Worm (Caenorhabditis elegans) whole organism, L3 larva: ENCODE measurements around the gene C26D10.4.

Experiments used
- ZK546.5 ChIP-seq: sonication (generic microtip); optimal IDR thresholded peaks from 2 replicates; lab custom pipeline; 2017; ENCODE audit warnings: missing biosample characterization, missing genetic modification characterization
- aly-2 ChIP-seq: fragments of 150-350 bp; optimal IDR thresholded peaks from 2 replicates; lab custom pipeline; 2014; ENCODE audit warnings: missing biosample characterization, missing genetic modification characterization
- ama-1 ChIP-seq: fragments of 150-350 bp; optimal IDR thresholded peaks from 2 replicates; lab custom pipeline; 2018
- ceh-16 ChIP-seq: sonication (generic microtip); optimal IDR thresholded peaks from 2 replicates; lab custom pipeline; 2017; ENCODE audit warnings: missing biosample characterization, missing genetic modification characterization
- ceh-28 ChIP-seq: fragments of 150-350 bp; optimal IDR thresholded peaks from 2 replicates; lab custom pipeline; 2014; ENCODE audit warnings: missing biosample characterization, missing genetic modification reagents, missing genetic modification characterization
- ceh-9 ChIP-seq: sonication (generic microtip); optimal IDR thresholded peaks from 2 replicates; lab custom pipeline; 2018; ENCODE audit warnings: missing biosample characterization, missing genetic modification characterization
- egl-27 ChIP-seq: sonication (generic microtip); optimal IDR thresholded peaks from 4 replicates; lab custom pipeline; 2017; ENCODE audit warnings: missing biosample characterization, missing genetic modification reagents, missing genetic modification characterization
- egl-5 ChIP-seq: fragments of 150-350 bp; optimal IDR thresholded peaks from 2 replicates; lab custom pipeline; 2017; ENCODE audit warnings: missing biosample characterization, missing genetic modification reagents, missing genetic modification characterization, inconsistent platforms
- elt-1 ChIP-seq: fragments of 150-350 bp; optimal IDR thresholded peaks from 2 replicates; lab custom pipeline; 2014; ENCODE audit warnings: missing biosample characterization, missing genetic modification characterization
- elt-2 ChIP-seq: sonication (generic microtip); optimal IDR thresholded peaks from 2 replicates; lab custom pipeline; 2016; ENCODE audit warnings: missing genetic modification reagents, mild to moderate bottlenecking, missing genetic modification characterization, missing compliant biosample characterization
- elt-3 ChIP-seq, 3 experiments: fragments of 150-350 bp in 1 of 3; sonication (generic microtip) in 2 of 3; optimal IDR thresholded peaks; 2 replicates in 2 of 3; 4 replicates in 1 of 3; lab custom pipeline; 2014 to 2017; ENCODE audit warnings: missing biosample characterization in 3 of 3, missing genetic modification characterization in 3 of 3
- eor-1 ChIP-seq, 2 experiments: fragments of 150-350 bp; optimal IDR thresholded peaks; 2 replicates each; lab custom pipeline; 2014 to 2018; ENCODE audit warnings: missing biosample characterization in 2 of 2, missing genetic modification characterization in 2 of 2
- fkh-10 ChIP-seq: sonication (generic microtip); optimal IDR thresholded peaks from 2 replicates; lab custom pipeline; 2017; ENCODE audit warnings: missing biosample characterization, missing genetic modification reagents, missing genetic modification characterization
- fos-1 ChIP-seq: fragments of 150-350 bp; optimal IDR thresholded peaks from 2 replicates; lab custom pipeline; 2014; ENCODE audit warnings: missing biosample characterization, missing genetic modification characterization
- hmg-11 ChIP-seq: sonication (generic microtip); optimal IDR thresholded peaks from 2 replicates; lab custom pipeline; 2016; ENCODE audit warnings: missing genetic modification characterization, missing compliant biosample characterization
- lin-15B ChIP-seq: fragments of 150-350 bp; optimal IDR thresholded peaks from 2 replicates; lab custom pipeline; 2014; ENCODE audit warnings: missing biosample characterization, missing genetic modification characterization
- lsy-12 ChIP-seq: sonication (generic microtip); optimal IDR thresholded peaks from 2 replicates; lab custom pipeline; 2016; ENCODE audit warnings: mild to moderate bottlenecking, missing genetic modification characterization, missing compliant biosample characterization
- mdl-1 ChIP-seq: fragments of 150-350 bp; optimal IDR thresholded peaks from 2 replicates; lab custom pipeline; 2014; ENCODE audit warnings: missing biosample characterization, missing genetic modification characterization
- nfya-1 ChIP-seq: sonication (generic microtip); optimal IDR thresholded peaks from 2 replicates; lab custom pipeline; 2017; ENCODE audit warnings: missing genetic modification characterization, mild to moderate bottlenecking, missing compliant biosample characterization, antibody characterized with exemption, moderate library complexity; ENCODE audit not compliant: insufficient read depth
- nhr-11 ChIP-seq: fragments of 150-350 bp; optimal IDR thresholded peaks from 2 replicates; lab custom pipeline; 2014; ENCODE audit warnings: missing biosample characterization, missing genetic modification characterization
- nhr-12 ChIP-seq: fragments of 150-350 bp; optimal IDR thresholded peaks from 2 replicates; lab custom pipeline; 2014; ENCODE audit warnings: missing biosample characterization, missing genetic modification characterization
- nhr-237 ChIP-seq: fragments of 150-350 bp; optimal IDR thresholded peaks from 2 replicates; lab custom pipeline; 2014; ENCODE audit warnings: missing biosample characterization, missing genetic modification characterization
- nhr-25 ChIP-seq: sonication (generic microtip); optimal IDR thresholded peaks from 2 replicates; lab custom pipeline; 2017; ENCODE audit warnings: missing biosample characterization, missing genetic modification characterization
- nhr-43 ChIP-seq: sonication (generic microtip); optimal IDR thresholded peaks from 2 replicates; lab custom pipeline; 2016; ENCODE audit warnings: mild to moderate bottlenecking, missing genetic modification characterization, missing compliant biosample characterization; ENCODE audit not compliant: poor library complexity, severe bottlenecking
- nhr-67 ChIP-seq: fragments of 150-350 bp; optimal IDR thresholded peaks from 2 replicates; lab custom pipeline; 2014; ENCODE audit warnings: missing biosample characterization, missing genetic modification characterization
- nhr-76 ChIP-seq: fragments of 150-350 bp; sonication (generic microtip); optimal IDR thresholded peaks from 5 replicates; lab custom pipeline; 2014; ENCODE audit warnings: missing biosample characterization, missing genetic modification characterization
- nhr-77 ChIP-seq: fragments of 150-350 bp; optimal IDR thresholded peaks from 2 replicates; lab custom pipeline; 2014; ENCODE audit warnings: missing biosample characterization, missing genetic modification characterization
- pha-4 ChIP-seq: fragments of 150-350 bp; optimal IDR thresholded peaks from 2 replicates; lab custom pipeline; 2014; ENCODE audit warnings: missing biosample characterization, missing genetic modification reagents, missing genetic modification characterization
- sea-2 ChIP-seq: fragments of 150-350 bp; sonication (generic microtip); optimal IDR thresholded peaks from 4 replicates; lab custom pipeline; 2014; ENCODE audit warnings: missing biosample characterization, missing genetic modification reagents, missing genetic modification characterization
- unc-39 ChIP-seq: sonication (generic microtip); optimal IDR thresholded peaks from 4 replicates; lab custom pipeline; 2017; ENCODE audit warnings: missing biosample characterization, missing genetic modification characterization
- zag-1 ChIP-seq: fragments of 150-350 bp; optimal IDR thresholded peaks from 2 replicates; lab custom pipeline; 2014; ENCODE audit warnings: missing biosample characterization, missing genetic modification characterization

Gene C26D10.4

ce11 chrII:8359350-8359749 lies 29.8 kb downstream of the C26D10.4 start, which contains the start of gene col-77:
Gene col-77 (minus strand): TSS chrII:8359381.
- TF ChIP-seq elt-3 (tag; optimal IDR thresholded peaks at IDR 0.05; lab: Kevin White, UChicago), result no peak
- no peak for TF ChIP-seq sea-2 (GFP tag; lab: Kevin White, UChicago)
- no peak for TF ChIP-seq pha-4 (tag; lab: Kevin White, UChicago)
- peak; percentile 56 for TF ChIP-seq nhr-25
- no peak for TF ChIP-seq nhr-77 (tag; lab: Kevin White, UChicago)
- TF ChIP-seq, all 47 proteins: peak for 1

- no peak for TF ChIP-seq nfya-1
- no peak for TF ChIP-seq nhr-11 (tag; lab: Kevin White, UChicago)
- TF ChIP-seq nhr-12 (tag; lab: Kevin White, UChicago), result no peak
- no peak for TF ChIP-seq hmg-11 (tag; lab: Kevin White, UChicago)
- TF ChIP-seq egl-5 (tag; lab: Kevin White, UChicago), result no peak
Observed at ce11 chrII:8360453-8360852, 30.9 kb downstream of the C26D10.4 start, which contains the start of gene M195.2. Gene M195.2 (plus strand): TSS chrII:8360753.

ce11 chrII:8369059-8369458 lies 39.5 kb downstream of the C26D10.4 start, which contains the start of gene amt-3:
Gene amt-3 (minus strand): TSS chrII:8369159.
- TF ChIP-seq lsy-12 (tag; lab: Kevin White, UChicago) (no peak), nhr-67 (tag; lab: Kevin White, UChicago) (no peak), pha-4 (tag; lab: Kevin White, UChicago) (no peak), mdl-1 (tag; lab: Kevin White, UChicago) (no peak), nhr-77 (tag; lab: Kevin White, UChicago) (no peak), elt-2 (tag; lab: Kevin White, UChicago) (no peak), ceh-28 (tag; lab: Kevin White, UChicago) (no peak), lin-15B (tag; lab: Kevin White, UChicago) (no peak), nhr-76 (tag; lab: Kevin White, UChicago) (no peak), hmg-11 (tag; lab: Kevin White, UChicago) (no peak), nhr-11 (tag; lab: Kevin White, UChicago) (no peak), zag-1 (tag; lab: Kevin White, UChicago) (no peak), elt-1 (tag; lab: Kevin White, UChicago) (no peak), ZK546.5 (tag; lab: Kevin White, UChicago) (no peak), eor-1 (tag; optimal IDR thresholded peaks at IDR 0.05; lab: Kevin White, UChicago) (no peak), fos-1 (tag; lab: Kevin White, UChicago) (no peak), nhr-43 (tag; lab: Kevin White, UChicago) (no peak), aly-2 (tag; lab: Kevin White, UChicago) (no peak)

DNA sequence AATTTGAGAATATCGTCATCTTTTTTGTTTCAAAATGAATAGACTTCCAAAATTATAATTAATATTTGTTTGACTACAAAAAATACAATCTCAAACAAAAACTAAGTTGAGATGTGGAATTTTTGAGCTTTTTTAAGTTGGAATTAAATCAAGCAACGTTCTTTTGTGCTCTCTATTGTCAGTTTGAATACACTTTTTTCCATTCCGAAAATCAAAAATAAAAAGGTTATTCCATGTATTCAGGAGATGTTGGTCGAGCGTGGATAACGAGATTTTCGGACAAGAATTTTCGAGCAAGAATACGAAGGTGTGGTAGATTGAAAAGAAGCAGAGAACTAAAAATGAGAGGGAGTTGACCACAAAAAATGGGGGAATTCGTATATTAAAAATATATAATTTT lies 40.6 kb downstream of the C26D10.4 start:
- no peak for TF ChIP-seq ZK546.5 (tag; lab: Kevin White, UChicago)
- no peak for TF ChIP-seq lin-15B (tag; lab: Kevin White, UChicago)
- no peak for TF ChIP-seq ama-1 (lab: Kevin White, UChicago)
- peak; percentile 89 for TF ChIP-seq fkh-10 (GFP tag; lab: Kevin White, UChicago)

DNA sequence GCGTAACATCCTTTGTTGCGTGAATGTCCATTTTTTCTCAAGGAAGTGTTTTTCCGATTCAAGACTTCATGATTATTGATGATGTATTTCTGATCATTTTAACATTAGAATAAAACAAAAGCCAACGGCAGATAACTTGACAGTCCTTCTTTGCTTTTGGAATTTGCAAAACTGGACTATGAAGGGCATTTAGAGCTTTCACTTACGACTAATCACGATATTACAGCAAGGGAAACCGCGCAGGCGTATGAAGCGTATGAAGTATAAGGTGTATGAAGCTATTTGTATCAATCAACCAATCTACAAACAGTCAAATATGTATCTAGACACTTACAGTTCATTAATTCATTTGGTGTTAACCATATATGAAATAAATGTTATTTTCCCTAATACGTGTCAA lies 48.2 kb downstream of the C26D10.4 start:
- TF ChIP-seq sea-2 (GFP tag; lab: Kevin White, UChicago) (no peak), nhr-25 (peak; percentile 21)
- TF ChIP-seq, all 47 proteins: peak for 1

ce11 chrII:8380188-8380587 lies 50.6 kb downstream of the C26D10.4 start:
- peak; percentile 55 for TF ChIP-seq nhr-25
- no peak for TF ChIP-seq ceh-16

- no peak for TF ChIP-seq egl-27
- TF ChIP-seq ceh-9 (tag; lab: Kevin White, UChicago), result no peak
- no peak for TF ChIP-seq nhr-43 (tag; lab: Kevin White, UChicago)
- TF ChIP-seq nhr-237 (tag; lab: Kevin White, UChicago), result no peak
- TF ChIP-seq unc-39 (tag; lab: Kevin White, UChicago), result no peak
- no peak for TF ChIP-seq zag-1 (tag; lab: Kevin White, UChicago)
- TF ChIP-seq mdl-1 (tag; lab: Kevin White, UChicago), result no peak
- no peak for TF ChIP-seq fos-1 (tag; lab: Kevin White, UChicago)
Observed at ce11 chrII:8381197-8381596, 51.6 kb downstream of the C26D10.4 start, which contains the start of gene F49E12.12. Gene F49E12.12 (plus strand): TSS chrII:8381497.
